Worm (Caenorhabditis elegans): ENCODE measurements around the gene F10D7.4.
A peak's percentile ranks its signal among the peaks of the same experiment; 100 is the strongest.

The F10D7.4 gene

DNA sequence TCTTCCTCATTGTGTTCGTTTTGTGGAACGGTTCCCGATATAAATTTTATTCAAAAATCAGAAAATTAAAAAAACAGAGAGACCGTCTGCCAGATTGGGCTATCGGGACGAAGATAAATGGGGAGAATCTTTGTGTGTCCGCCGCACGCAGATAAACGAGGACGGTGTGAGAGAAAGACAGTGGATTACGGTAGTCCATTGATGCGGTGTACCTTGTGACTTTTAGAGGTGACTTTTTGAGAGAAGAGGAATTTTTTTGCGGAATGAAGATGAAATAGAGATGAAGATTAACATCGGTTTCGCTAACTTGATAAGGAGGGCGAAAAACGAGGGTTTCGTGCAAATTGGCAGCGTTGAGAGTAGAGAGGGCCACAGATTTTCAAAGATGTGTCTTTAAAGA is 45.9 kb upstream of the F10D7.4 start (continued):
- TF ChIP-seq ctbp-1 (GFP tag; IDR thresholded peaks at IDR 0.05), result no peak
- no peak for TF ChIP-seq nhr-41 (GFP tag; IDR thresholded peaks at IDR 0.05)
- peak; percentile 70 for TF ChIP-seq nhr-28 (tag; optimal IDR thresholded peaks at IDR 0.05)
- no peak for TF ChIP-seq egl-43 (GFP tag; IDR thresholded peaks at IDR 0.05)
- no peak for TF ChIP-seq snpc-1.2 (GFP tag; IDR thresholded peaks at IDR 0.05)
- no peak for TF ChIP-seq F26F4.8 (GFP tag; conservative IDR thresholded peaks at IDR 0.05)
- no peak for TF ChIP-seq mes-2 (tag; optimal IDR thresholded peaks at IDR 0.05; ENCODE audit: poor library complexity, severe bottlenecking)
- no peak for TF ChIP-seq lin-15B (tag; optimal IDR thresholded peaks at IDR 0.05)
- TF ChIP-seq nhr-10 (tag; optimal IDR thresholded peaks at IDR 0.05), result no peak
- no peak for TF ChIP-seq dmd-6 (GFP tag; IDR thresholded peaks at IDR 0.05)
- no peak for TF ChIP-seq jun-1 (tag; optimal IDR thresholded peaks at IDR 0.05)
- no peak for TF ChIP-seq ZK337.2 (GFP tag; IDR thresholded peaks at IDR 0.05)
- TF ChIP-seq hlh-11 (tag; optimal IDR thresholded peaks at IDR 0.05), result peak; percentile 61
- no peak for TF ChIP-seq set-16 (GFP tag; IDR thresholded peaks at IDR 0.05)

DNA sequence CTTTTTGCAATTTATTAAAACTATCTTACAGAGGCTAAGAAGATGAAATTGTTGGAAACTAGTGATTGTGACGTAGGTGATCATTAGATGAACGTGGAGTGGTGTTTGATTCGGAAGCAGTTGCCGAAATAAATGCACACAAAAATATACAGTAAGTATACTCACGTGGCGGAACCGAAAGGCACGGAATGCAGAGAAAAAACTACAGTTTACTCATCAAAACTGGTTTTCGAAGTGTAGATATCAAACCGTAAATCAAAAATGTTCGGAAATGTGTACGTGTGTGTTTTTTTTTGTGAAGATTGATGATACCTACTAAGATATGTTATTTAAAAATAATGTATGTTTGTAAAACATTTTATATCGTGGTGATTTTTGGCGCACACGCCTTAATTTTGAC is 44.8 kb upstream of the F10D7.4 start:
- TF ChIP-seq skn-1 (tag; optimal IDR thresholded peaks at IDR 0.05), result no peak
- TF ChIP-seq unc-130 (GFP tag; optimal IDR thresholded peaks at IDR 0.05), result no peak
- TF ChIP-seq ceh-20 (GFP tag; IDR thresholded peaks at IDR 0.05), result peak; percentile 45; the same call in 1 of the 2 replicates
- TF ChIP-seq ceh-62 (tag; optimal IDR thresholded peaks at IDR 0.05), result no peak
- peak; percentile 17 for TF ChIP-seq nhr-28 (tag; optimal IDR thresholded peaks at IDR 0.05)
- peak; percentile 11 for TF ChIP-seq nhr-25 (tag; optimal IDR thresholded peaks at IDR 0.05; ENCODE audit: borderline replicate concordance, insufficient read depth)
- TF ChIP-seq ctbp-1 (GFP tag; IDR thresholded peaks at IDR 0.05), result no peak
- no peak for TF ChIP-seq ztf-11 (tag; optimal IDR thresholded peaks at IDR 0.05)

DNA sequence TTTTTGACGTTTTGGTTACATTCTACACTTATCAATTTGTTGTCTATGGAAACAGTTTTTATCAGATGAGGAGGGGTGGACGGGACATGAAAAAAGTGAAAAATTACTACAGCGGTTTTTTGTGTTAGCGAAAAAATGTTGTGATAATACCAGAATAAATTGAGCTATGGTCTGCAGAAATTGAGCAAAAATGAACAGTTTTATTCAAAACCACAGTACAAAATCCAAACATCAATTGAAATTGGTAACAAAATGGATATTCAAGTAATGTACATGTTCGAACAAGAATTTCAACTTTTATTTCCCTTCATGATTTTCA is 42.7 kb upstream of the F10D7.4 start:
- peak in 1 of 2 experiments; percentile 98 for TF ChIP-seq unc-62 (GFP tag; optimal IDR thresholded peaks at IDR 0.05 in 1 of 2)
- TF ChIP-seq unc-62 (tag; optimal IDR thresholded peaks at IDR 0.05), result no peak
- TF ChIP-seq cey-2 (tag; optimal IDR thresholded peaks at IDR 0.05; ENCODE audit: borderline replicate concordance, insufficient read depth), result no peak

DNA sequence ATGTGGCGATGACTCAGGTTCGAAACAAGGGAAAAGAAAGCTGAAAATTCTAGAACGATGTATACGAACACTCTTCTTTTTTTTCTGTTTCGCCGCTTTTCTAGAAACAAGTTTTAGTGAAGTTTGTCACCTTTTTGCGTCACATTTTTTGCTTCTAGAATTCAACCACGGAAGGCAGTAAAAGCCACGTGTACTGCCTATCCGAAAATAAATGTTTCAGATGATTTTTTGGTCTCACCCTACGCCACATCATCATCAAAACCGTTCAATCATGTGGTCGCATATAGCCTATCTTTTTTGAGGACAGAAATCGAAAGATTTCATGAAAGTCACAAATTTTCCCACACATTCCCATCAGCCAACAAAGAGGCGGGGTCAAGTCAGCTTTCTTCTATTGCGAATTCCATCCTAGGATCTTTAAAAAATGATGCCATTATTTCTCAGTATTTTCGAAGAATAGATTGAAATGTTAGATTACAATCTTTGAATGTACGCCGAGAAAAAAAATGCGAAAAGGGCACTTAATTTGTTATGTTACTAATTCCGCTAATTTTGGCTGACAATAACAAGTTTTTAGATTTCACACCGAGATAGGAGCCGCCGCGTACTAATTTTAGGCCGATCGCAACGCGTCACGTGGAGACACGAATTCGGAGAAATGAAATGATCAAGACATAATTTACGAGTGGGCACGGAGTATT is 42.2 kb upstream of the F10D7.4 start:
- no peak for TF ChIP-seq nhr-41 (GFP tag; IDR thresholded peaks at IDR 0.05)
- TF ChIP-seq F44E2.7 (GFP tag; IDR thresholded peaks at IDR 0.05), result no peak
- peak; percentile 41 for TF ChIP-seq hlh-11 (tag; optimal IDR thresholded peaks at IDR 0.05)
- peak; percentile 77 for TF ChIP-seq hlh-30 (tag; optimal IDR thresholded peaks at IDR 0.05; ENCODE audit: insufficient read depth)
- no peak for TF ChIP-seq ztf-7 (tag; optimal IDR thresholded peaks at IDR 0.05)
- 0 out of 2 replicates have a peak, but pooled peaks have one; percentile 10 for TF ChIP-seq ceh-20 (GFP tag; IDR thresholded peaks at IDR 0.05)
- peak; percentile 9 for TF ChIP-seq mep-1 (tag; optimal IDR thresholded peaks at IDR 0.05)
- peak; percentile 4 for TF ChIP-seq dve-1 (tag; optimal IDR thresholded peaks at IDR 0.05; ENCODE audit: insufficient read depth)
- peak; percentile 38; the same call in 1 of the 2 replicates for TF ChIP-seq dmd-6 (GFP tag; IDR thresholded peaks at IDR 0.05)
- TF ChIP-seq mxl-3 (GFP tag; optimal IDR thresholded peaks at IDR 0.05), result peak; percentile 52
- TF ChIP-seq ztf-11 (tag; optimal IDR thresholded peaks at IDR 0.05), result no peak
- 0 out of 2 replicates have a peak, but pooled peaks have one; percentile 12 for TF ChIP-seq tra-1 (GFP tag; IDR thresholded peaks at IDR 0.05)
- no peak for TF ChIP-seq zfp-3 (GFP tag; conservative IDR thresholded peaks at IDR 0.05)
- no peak for TF ChIP-seq tag-97 (GFP tag; IDR thresholded peaks at IDR 0.05)
- no peak for TF ChIP-seq R02D3.7 (tag; optimal IDR thresholded peaks at IDR 0.05)
- TF ChIP-seq fkh-10 (GFP tag; optimal IDR thresholded peaks at IDR 0.05), result no peak
- TF ChIP-seq mdt-29 (GFP tag; IDR thresholded peaks at IDR 0.05), result peak; percentile 81
- TF ChIP-seq nhr-48 (tag; optimal IDR thresholded peaks at IDR 0.05), result peak; percentile 56
- no peak for TF ChIP-seq Y75B8A.6 (GFP tag; IDR thresholded peaks at IDR 0.05)
- TF ChIP-seq dmd-8 (GFP tag; IDR thresholded peaks at IDR 0.05), result no peak
- TF ChIP-seq fos-1 (tag; optimal IDR thresholded peaks at IDR 0.05), result no peak
- no peak for TF ChIP-seq duxl-1 (tag; optimal IDR thresholded peaks at IDR 0.05; ENCODE audit: poor library complexity)
- no peak for TF ChIP-seq hmg-1.1 (GFP tag; IDR thresholded peaks at IDR 0.05)
- peak; percentile 44 for TF ChIP-seq aha-1 (tag)
- TF ChIP-seq nhr-28 (tag; optimal IDR thresholded peaks at IDR 0.05), result peak; percentile 41

All from whole organism, L4 larva.